Worm (Caenorhabditis elegans) whole organism, L1 larva: ENCODE results near the gene degl-1.

Source experiments
- C16A3.4 ChIP-seq: fragments of 150-350 bp; optimal IDR thresholded peaks from 2 replicates; lab custom pipeline; 2014; ENCODE audit warnings: missing biosample characterization, missing genetic modification characterization
- alr-1 ChIP-seq: fragments of 200-800 bp; sonication (Bioruptor generic); optimal IDR thresholded peaks from 2 replicates; lab custom pipeline; 2018; ENCODE audit warnings: borderline replicate concordance, mild to moderate bottlenecking, missing genetic modification characterization, missing compliant biosample characterization
- aly-2 ChIP-seq: fragments of 150-350 bp; optimal IDR thresholded peaks from 2 replicates; lab custom pipeline; 2014; ENCODE audit warnings: missing biosample characterization, missing genetic modification characterization
- blmp-1 ChIP-seq: fragments of 150-350 bp; optimal IDR thresholded peaks from 2 replicates; lab custom pipeline; 2014; ENCODE audit warnings: missing biosample characterization, missing genetic modification characterization
- ceh-63 ChIP-seq: fragments of 200-800 bp; sonication (Bioruptor generic); optimal IDR thresholded peaks from 2 replicates; lab custom pipeline; 2018; ENCODE audit warnings: mild to moderate bottlenecking, missing genetic modification characterization, missing compliant biosample characterization
- ceh-8 ChIP-seq: fragments of 200-800 bp; sonication (Bioruptor generic); optimal IDR thresholded peaks from 2 replicates; lab custom pipeline; 2018; ENCODE audit warnings: mild to moderate bottlenecking, missing genetic modification characterization, moderate library complexity, missing compliant biosample characterization
- ceh-82 ChIP-seq, 3 experiments: fragments of 150-350 bp in 1 of 3; sonication (generic microtip) in 2 of 3; optimal IDR thresholded peaks; 2 replicates each; lab custom pipeline; 2014 to 2017; ENCODE audit warnings: missing biosample characterization in 3 of 3, missing genetic modification characterization in 3 of 3
- dpl-1 ChIP-seq, 3 experiments: fragments of 150-350 bp in 2 of 3; sonication (generic microtip) in 1 of 3; optimal IDR thresholded peaks; 2 replicates each; lab custom pipeline; 2014 to 2017; ENCODE audit warnings: missing biosample characterization in 3 of 3, missing genetic modification characterization in 3 of 3, missing genetic modification reagents in 3 of 3
- dsc-1 ChIP-seq: sonication (generic microtip); optimal IDR thresholded peaks from 2 replicates; lab custom pipeline; 2016; ENCODE audit warnings: mild to moderate bottlenecking, missing genetic modification characterization, missing compliant biosample characterization
- efl-1 ChIP-seq, 4 experiments: fragments of 150-350 bp; optimal IDR thresholded peaks in 3 of 4; peaks in 1 of 4; 1 replicate in 1 of 4; 2 replicates in 3 of 4; lab custom pipeline; 2014; ENCODE audit warnings: missing biosample characterization in 2 of 4, missing genetic modification characterization in 2 of 4, missing genetic modification reagents in 2 of 4
- efl-3 ChIP-seq: fragments of 200-800 bp; sonication (Bioruptor generic); optimal IDR thresholded peaks from 2 replicates; lab custom pipeline; 2018; ENCODE audit warnings: mild to moderate bottlenecking, missing genetic modification characterization, missing compliant biosample characterization
- elt-2 ChIP-seq: sonication (generic microtip); optimal IDR thresholded peaks from 2 replicates; lab custom pipeline; 2016; ENCODE audit warnings: missing genetic modification characterization, mild to moderate bottlenecking, inconsistent platforms, missing compliant biosample characterization, missing genetic modification reagents
- fkh-4 ChIP-seq: sonication (generic microtip); optimal IDR thresholded peaks from 2 replicates; lab custom pipeline; 2016; ENCODE audit warnings: missing compliant biosample characterization, missing genetic modification characterization, borderline replicate concordance
- fkh-8 ChIP-seq: sonication (generic microtip); optimal IDR thresholded peaks from 2 replicates; lab custom pipeline; 2016; ENCODE audit warnings: mild to moderate bottlenecking, missing genetic modification characterization, missing compliant biosample characterization
- fos-1 ChIP-seq: fragments of 150-350 bp; optimal IDR thresholded peaks from 2 replicates; lab custom pipeline; 2014; ENCODE audit warnings: missing biosample characterization, missing genetic modification characterization
- grh-1 ChIP-seq: fragments of 200-800 bp; sonication (Bioruptor generic); IDR thresholded peaks from 2 replicates; pipeline ENCODE4 v1.3.6; 2022; ENCODE audit warnings: missing genetic modification reagents, missing genetic modification characterization, missing compliant biosample characterization
- hlh-17 ChIP-seq: fragments of 200-800 bp; sonication (Bioruptor generic); optimal IDR thresholded peaks from 2 replicates; lab custom pipeline; 2018; ENCODE audit warnings: missing genetic modification characterization, mild to moderate bottlenecking, missing compliant biosample characterization, moderate library complexity, borderline replicate concordance
- irx-1 ChIP-seq: sonication (generic microtip); optimal IDR thresholded peaks from 2 replicates; lab custom pipeline; 2016; ENCODE audit warnings: missing genetic modification characterization, missing compliant biosample characterization
- isw-1 ChIP-seq: fragments of 200-800 bp; sonication (Bioruptor generic); IDR thresholded peaks from 2 replicates; pipeline ENCODE4 v1.3.6; 2022; ENCODE audit warnings: missing genetic modification characterization, missing compliant biosample characterization
- jun-1 ChIP-seq: fragments of 150-350 bp; optimal IDR thresholded peaks from 2 replicates; lab custom pipeline; 2014; ENCODE audit warnings: missing biosample characterization, missing genetic modification reagents, missing genetic modification characterization
- lin-13 ChIP-seq: fragments of 150-350 bp; optimal IDR thresholded peaks from 2 replicates; lab custom pipeline; 2014; ENCODE audit warnings: missing biosample characterization, missing genetic modification reagents, missing genetic modification characterization
- lin-14 ChIP-seq: fragments of 200-800 bp; sonication (Bioruptor generic); optimal IDR thresholded peaks from 2 replicates; lab custom pipeline; 2018; ENCODE audit warnings: mild to moderate bottlenecking, missing genetic modification characterization, moderate library complexity, missing compliant biosample characterization
- lir-3 ChIP-seq: sonication (generic microtip); optimal IDR thresholded peaks from 2 replicates; lab custom pipeline; 2016; ENCODE audit warnings: mild to moderate bottlenecking, missing genetic modification characterization, moderate library complexity, missing compliant biosample characterization; ENCODE audit not compliant: poor library complexity
- lsy-2 ChIP-seq, 2 experiments: fragments of 150-350 bp; optimal IDR thresholded peaks; 2 replicates each; lab custom pipeline; 2014; ENCODE audit warnings: missing biosample characterization in 2 of 2, missing genetic modification characterization in 2 of 2
- mab-9 ChIP-seq: fragments of 200-800 bp; sonication (Bioruptor generic); IDR thresholded peaks from 2 replicates; pipeline ENCODE4 v1.3.6; 2022; ENCODE audit warnings: missing genetic modification reagents, missing genetic modification characterization, missing compliant biosample characterization
- mdl-1 ChIP-seq, 2 experiments: fragments of 150-350 bp; optimal IDR thresholded peaks; 2 replicates each; lab custom pipeline; 2014 to 2017; ENCODE audit warnings: missing biosample characterization in 2 of 2, missing genetic modification characterization in 2 of 2, inconsistent platforms in 1 of 2
- mef-2 ChIP-seq: fragments of 150-350 bp; optimal IDR thresholded peaks from 2 replicates; lab custom pipeline; 2014; ENCODE audit warnings: missing biosample characterization, missing genetic modification characterization
- mep-1 ChIP-seq: fragments of 150-350 bp; optimal IDR thresholded peaks from 2 replicates; lab custom pipeline; 2014; ENCODE audit warnings: missing biosample characterization, missing genetic modification characterization
- nhr-19 ChIP-seq: fragments of 200-800 bp; sonication (Bioruptor generic); conservative IDR thresholded peaks from 2 replicates; pipeline ENCODE4 v1.3.6; 2022; ENCODE audit warnings: missing genetic modification characterization, missing compliant biosample characterization
- nhr-20 ChIP-seq: sonication (generic microtip); optimal IDR thresholded peaks from 2 replicates; lab custom pipeline; 2016; ENCODE audit warnings: mild to moderate bottlenecking, missing genetic modification characterization, missing compliant biosample characterization
- nhr-237 ChIP-seq: fragments of 150-350 bp; optimal IDR thresholded peaks from 2 replicates; lab custom pipeline; 2014; ENCODE audit warnings: missing biosample characterization, missing genetic modification characterization
- nhr-47 ChIP-seq: sonication (generic microtip); optimal IDR thresholded peaks from 2 replicates; lab custom pipeline; 2016; ENCODE audit warnings: mild to moderate bottlenecking, missing genetic modification characterization, moderate library complexity, missing compliant biosample characterization
- nhr-71 ChIP-seq: sonication (generic microtip); optimal IDR thresholded peaks from 2 replicates; lab custom pipeline; 2016; ENCODE audit warnings: mild to moderate bottlenecking, missing genetic modification characterization, moderate library complexity, missing compliant biosample characterization
- nhr-77 ChIP-seq: fragments of 150-350 bp; optimal IDR thresholded peaks from 2 replicates; lab custom pipeline; 2014; ENCODE audit warnings: missing biosample characterization, missing genetic modification characterization
- nhr-85 ChIP-seq: sonication (generic microtip); peaks from one replicate; lab custom pipeline; 2016; ENCODE audit warnings: missing genetic modification characterization, inconsistent platforms, missing compliant biosample characterization
- pax-3 ChIP-seq: fragments of 200-800 bp; sonication (Bioruptor generic); optimal IDR thresholded peaks from 2 replicates; lab custom pipeline; 2018; ENCODE audit warnings: mild to moderate bottlenecking, missing genetic modification characterization, moderate library complexity, missing compliant biosample characterization
- rnt-1 ChIP-seq: sonication (generic microtip); optimal IDR thresholded peaks from 2 replicates; lab custom pipeline; 2016; ENCODE audit warnings: mild to moderate bottlenecking, missing genetic modification characterization, moderate library complexity, missing compliant biosample characterization
- skn-1 ChIP-seq: fragments of 150-350 bp; optimal IDR thresholded peaks from 2 replicates; lab custom pipeline; 2014; ENCODE audit warnings: missing biosample characterization, missing genetic modification characterization
- snpc-4 ChIP-seq: fragments of 150-350 bp; optimal IDR thresholded peaks from 2 replicates; lab custom pipeline; 2014; ENCODE audit warnings: missing biosample characterization, missing genetic modification characterization
- snu-23 ChIP-seq: sonication (generic microtip); optimal IDR thresholded peaks from 2 replicates; lab custom pipeline; 2016; ENCODE audit warnings: missing genetic modification characterization, missing compliant biosample characterization
- sox-4 ChIP-seq: sonication (generic microtip); optimal IDR thresholded peaks from 2 replicates; lab custom pipeline; 2016; ENCODE audit warnings: missing genetic modification characterization, missing compliant biosample characterization
- swsn-7 ChIP-seq: sonication (generic microtip); optimal IDR thresholded peaks from 2 replicates; lab custom pipeline; 2016; ENCODE audit warnings: missing genetic modification characterization, missing compliant biosample characterization
- tbx-2 ChIP-seq: sonication (generic microtip); optimal IDR thresholded peaks from 2 replicates; lab custom pipeline; 2016; ENCODE audit warnings: missing genetic modification characterization, missing compliant biosample characterization
- unc-86 ChIP-seq: sonication (generic microtip); optimal IDR thresholded peaks from 2 replicates; lab custom pipeline; 2016; ENCODE audit warnings: missing genetic modification characterization, missing compliant biosample characterization
- xbp-1 ChIP-seq: sonication (generic microtip); optimal IDR thresholded peaks from 2 replicates; lab custom pipeline; 2016; ENCODE audit warnings: missing genetic modification characterization, missing compliant biosample characterization
- zip-4 ChIP-seq: fragments of 200-800 bp; sonication (Bioruptor generic); optimal IDR thresholded peaks from 2 replicates; lab custom pipeline; 2018; ENCODE audit warnings: mild to moderate bottlenecking, missing genetic modification characterization, moderate library complexity, missing compliant biosample characterization
- ztf-11 ChIP-seq, 2 experiments: sonication (generic microtip); optimal IDR thresholded peaks; 2 replicates each; lab custom pipeline; 2016 to 2017; ENCODE audit warnings: missing genetic modification characterization in 2 of 2, missing biosample characterization in 1 of 2, missing compliant biosample characterization in 1 of 2

The degl-1 gene

DNA sequence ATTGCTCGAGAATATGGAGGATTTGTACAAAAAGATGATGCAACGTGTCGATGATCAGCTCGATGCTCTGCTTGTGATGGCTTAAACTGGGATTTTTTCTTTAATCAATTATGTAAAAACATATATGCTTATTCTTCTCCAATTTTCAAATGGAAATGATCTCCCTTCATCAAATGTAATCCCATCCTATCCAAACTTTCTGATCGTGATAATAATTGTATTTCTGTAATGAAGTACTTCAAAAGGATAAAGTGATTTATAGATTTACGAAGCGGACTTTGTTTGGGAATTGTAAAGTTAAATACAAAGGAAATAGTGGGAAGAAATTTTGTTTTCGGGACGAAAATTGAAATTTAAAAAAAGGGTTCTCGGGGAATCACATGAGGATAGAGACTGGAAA is 19.4 kb upstream of the degl-1 start:
- TF ChIP-seq fkh-4: no peak
- TF ChIP-seq ceh-63 (GFP tag; lab: Kevin White, UChicago): no peak
- peak; percentile 5 for TF ChIP-seq aly-2 (tag; lab: Kevin White, UChicago)
- TF ChIP-seq lir-3 (tag; lab: Kevin White, UChicago): no peak
- no peak for TF ChIP-seq efl-1 (optimal IDR thresholded peaks at IDR 0.05; lab: Kevin White, UChicago)
- no peak for TF ChIP-seq efl-1 (GFP tag; optimal IDR thresholded peaks at IDR 0.05 in 1 of 2; lab: Kevin White, UChicago)
- no peak for TF ChIP-seq alr-1 (tag; lab: Kevin White, UChicago)
- no peak for TF ChIP-seq sox-4 (tag; lab: Kevin White, UChicago)
- no peak for TF ChIP-seq C16A3.4 (tag; lab: Kevin White, UChicago)
- peak; percentile 55 for TF ChIP-seq nhr-85 (tag; lab: Kevin White, UChicago)
- TF ChIP-seq jun-1 (tag; lab: Kevin White, UChicago): no peak
- no peak for TF ChIP-seq mdl-1 (tag; optimal IDR thresholded peaks at IDR 0.05; lab: Kevin White, UChicago)

- TF ChIP-seq fkh-8 (tag; lab: Kevin White, UChicago): no peak
- TF ChIP-seq hlh-17 (GFP tag; lab: Kevin White, UChicago): no peak
- peak; percentile 9 for TF ChIP-seq fos-1 (tag; lab: Kevin White, UChicago)
- TF ChIP-seq mep-1 (tag; lab: Kevin White, UChicago): peak; percentile 81
- peak; percentile 63 for TF ChIP-seq nhr-20 (tag; lab: Kevin White, UChicago)
- no peak for TF ChIP-seq pax-3
- peak in 1 of 2 experiments; percentile 37 for TF ChIP-seq mdl-1 (tag; optimal IDR thresholded peaks at IDR 0.05; lab: Kevin White, UChicago)
- peak; percentile 27 for TF ChIP-seq nhr-19 (GFP tag; lab: Robert Waterston, UW)
- TF ChIP-seq efl-1 (optimal IDR thresholded peaks at IDR 0.05; lab: Kevin White, UChicago): peak; percentile 75 to 87
- peak; percentile 46 to 93 for TF ChIP-seq efl-1 (GFP tag; optimal IDR thresholded peaks at IDR 0.05 in 1 of 2; lab: Kevin White, UChicago)
- no peak for TF ChIP-seq snpc-4 (tag; lab: Kevin White, UChicago)
- peak; percentile 30 for TF ChIP-seq rnt-1 (tag; lab: Kevin White, UChicago)
- TF ChIP-seq grh-1 (GFP tag; lab: Robert Waterston, UW): no peak
- TF ChIP-seq lsy-2 (tag; optimal IDR thresholded peaks at IDR 0.05; lab: Kevin White, UChicago): peak; percentile 62 to 73
- TF ChIP-seq tbx-2 (tag; lab: Kevin White, UChicago): peak; percentile 44
- TF ChIP-seq zip-4 (GFP tag; lab: Kevin White, UChicago): no peak
- no peak for TF ChIP-seq dsc-1 (tag; lab: Kevin White, UChicago)
- TF ChIP-seq ceh-63 (GFP tag; lab: Kevin White, UChicago): no peak
- TF ChIP-seq isw-1 (GFP tag; lab: Robert Waterston, UW): peak; percentile 28
- peak; percentile 31 to 52 (median 36) for TF ChIP-seq dpl-1 (GFP tag; optimal IDR thresholded peaks at IDR 0.05; lab: Kevin White, UChicago)
- TF ChIP-seq lin-13: peak; percentile 7
- peak; percentile 74 for TF ChIP-seq nhr-71 (tag; lab: Kevin White, UChicago)
- TF ChIP-seq elt-2 (tag; lab: Kevin White, UChicago): peak; percentile 33
- TF ChIP-seq lir-3 (tag; lab: Kevin White, UChicago): peak; percentile 46
- peak; percentile 65 for TF ChIP-seq nhr-47 (tag; lab: Kevin White, UChicago)
- TF ChIP-seq mab-9 (GFP tag; lab: Robert Waterston, UW): no peak
- TF ChIP-seq blmp-1 (tag; lab: Kevin White, UChicago): peak; percentile 43
- no peak for TF ChIP-seq efl-3 (GFP tag; lab: Kevin White, UChicago)
- TF ChIP-seq skn-1: peak; percentile 38
- TF ChIP-seq irx-1: no peak
- peak; percentile 46 for TF ChIP-seq xbp-1
- TF ChIP-seq nhr-237 (tag; lab: Kevin White, UChicago): no peak
- TF ChIP-seq lin-14 (GFP tag; lab: Kevin White, UChicago): peak; percentile 77
- TF ChIP-seq nhr-77 (tag; lab: Kevin White, UChicago): no peak
- no peak for TF ChIP-seq ztf-11 (tag; optimal IDR thresholded peaks at IDR 0.05; lab: Kevin White, UChicago)
- TF ChIP-seq swsn-7 (tag; lab: Kevin White, UChicago): peak; percentile 76
- TF ChIP-seq snu-23 (GFP tag; lab: Kevin White, UChicago): peak; percentile 81
- TF ChIP-seq ceh-82 (tag; optimal IDR thresholded peaks at IDR 0.05; lab: Kevin White, UChicago): peak in 2 of 3 experiments; percentile 46 to 59
- no peak for TF ChIP-seq unc-86 (tag; lab: Kevin White, UChicago)
- TF ChIP-seq mef-2 (tag; lab: Kevin White, UChicago): peak; percentile 17
- no peak for TF ChIP-seq C16A3.4 (tag; lab: Kevin White, UChicago)
- TF ChIP-seq ceh-8 (GFP tag; lab: Kevin White, UChicago): no peak
- TF ChIP-seq aly-2 (tag; lab: Kevin White, UChicago): peak; percentile 32
Measured at ce11 chrIV:14786374-14787136, 15.3 kb upstream of the degl-1 start, which contains the start of gene melo-1. Gene melo-1, plus strand, starts transcription at chrIV:14787031.
